Fruit fly (Drosophila melanogaster) whole organism, embryonic: ENCODE data around the gene CG7378.

Source experiments
- Blimp-1 ChIP-seq: fragments of 200-800 bp; sonication (Bioruptor generic); optimal IDR thresholded peaks from 3 replicates; lab custom pipeline; 2018; ENCODE audit warnings: missing biosample characterization, missing genetic modification characterization, mild to moderate bottlenecking, moderate library complexity, missing genetic modification reagents
- CG1024 ChIP-seq: fragments of 200-800 bp; sonication (Bioruptor generic); IDR thresholded peaks from 2 replicates; pipeline ENCODE4 v1.3.6; 2022; ENCODE audit warnings: missing biosample characterization, missing genetic modification characterization
- CG10267 ChIP-seq: fragments of 200-800 bp; sonication (Bioruptor generic); optimal IDR thresholded peaks from 2 replicates; lab custom pipeline; 2018; ENCODE audit warnings: missing biosample characterization, mild to moderate bottlenecking, missing genetic modification characterization, moderate library complexity
- CG10654 ChIP-seq: fragments of 200-800 bp; sonication (Bioruptor generic); optimal IDR thresholded peaks from 2 replicates; lab custom pipeline; 2016; ENCODE audit warnings: missing biosample characterization, missing genetic modification characterization
- CG10979 ChIP-seq: fragments of 200-800 bp; sonication (Bioruptor generic); optimal IDR thresholded peaks from 2 replicates; lab custom pipeline; 2018; ENCODE audit warnings: missing biosample characterization, mild to moderate bottlenecking, missing genetic modification characterization, moderate library complexity
- CG12391 ChIP-seq: fragments of 200-800 bp; sonication (Bioruptor generic); optimal IDR thresholded peaks from 3 replicates; lab custom pipeline; 2018; ENCODE audit warnings: missing biosample characterization, mild to moderate bottlenecking, missing genetic modification characterization, moderate library complexity
- CG13424 ChIP-seq: fragments of 200-800 bp; sonication (Bioruptor generic); optimal IDR thresholded peaks from 2 replicates; lab custom pipeline; 2019; ENCODE audit warnings: missing biosample characterization, mild to moderate bottlenecking, missing genetic modification characterization, moderate library complexity
- CG14710 ChIP-seq: fragments of 200-800 bp; sonication (Bioruptor generic); optimal IDR thresholded peaks from 3 replicates; lab custom pipeline; 2019; ENCODE audit warnings: missing biosample characterization, mild to moderate bottlenecking, missing genetic modification characterization, moderate library complexity
- CG15601 ChIP-seq: fragments of 200-800 bp; sonication (Bioruptor generic); optimal IDR thresholded peaks from 3 replicates; lab custom pipeline; 2019; ENCODE audit warnings: missing biosample characterization, mild to moderate bottlenecking, missing genetic modification characterization, moderate library complexity
- CG17361 ChIP-seq: fragments of 200-800 bp; sonication (Bioruptor generic); IDR thresholded peaks from 3 replicates; pipeline ENCODE4 v1.3.6; 2022; ENCODE audit warnings: missing biosample characterization, missing genetic modification characterization
- CG17829 ChIP-seq: fragments of 200-800 bp; optimal IDR thresholded peaks from 2 replicates; lab custom pipeline; 2019; ENCODE audit warnings: missing biosample characterization, mild to moderate bottlenecking, missing genetic modification characterization, moderate library complexity
- CG2712 ChIP-seq: fragments of 200-800 bp; optimal IDR thresholded peaks from 3 replicates; lab custom pipeline; 2019; ENCODE audit warnings: missing biosample characterization, mild to moderate bottlenecking, missing genetic modification characterization, moderate library complexity
- CG2875 ChIP-seq: fragments of 200-800 bp; sonication (Bioruptor generic); optimal IDR thresholded peaks from 2 replicates; lab custom pipeline; 2017; ENCODE audit warnings: missing biosample characterization, mild to moderate bottlenecking, missing genetic modification characterization, missing genetic modification reagents
- CG30403 ChIP-seq: fragments of 200-800 bp; sonication (Bioruptor generic); optimal IDR thresholded peaks from 3 replicates; lab custom pipeline; 2016; ENCODE audit warnings: missing biosample characterization, missing genetic modification characterization
- CG34224 ChIP-seq: fragments of 200-800 bp; sonication (Bioruptor generic); IDR thresholded peaks from 3 replicates; pipeline ENCODE4 v1.3.6; 2022; ENCODE audit warnings: missing biosample characterization, missing genetic modification characterization; ENCODE audit not compliant: partially characterized antibody
- CG3726 ChIP-seq: fragments of 200-800 bp; sonication (Bioruptor generic); IDR thresholded peaks from 3 replicates; pipeline ENCODE4, ENCODE4 v1.3.6; 2022; ENCODE audit warnings: missing biosample characterization, missing genetic modification characterization
- CG4424 ChIP-seq: fragments of 200-800 bp; sonication (Bioruptor generic); optimal IDR thresholded peaks from 3 replicates; lab custom pipeline; 2016; ENCODE audit warnings: missing biosample characterization, missing genetic modification characterization
- CG4617 ChIP-seq: fragments of 200-800 bp; sonication (Bioruptor generic); optimal IDR thresholded peaks from 3 replicates; lab custom pipeline; 2016; ENCODE audit warnings: missing biosample characterization, missing genetic modification characterization, borderline replicate concordance
- CG4707 ChIP-seq: fragments of 200-800 bp; sonication (Bioruptor generic); optimal IDR thresholded peaks from 2 replicates; lab custom pipeline; 2018; ENCODE audit warnings: missing biosample characterization, mild to moderate bottlenecking, missing genetic modification characterization, moderate library complexity
- CG7839 ChIP-seq: fragments of 200-800 bp; sonication (Bioruptor generic); optimal IDR thresholded peaks from 3 replicates; lab custom pipeline; 2018; ENCODE audit warnings: missing biosample characterization, mild to moderate bottlenecking, missing genetic modification characterization, moderate library complexity
- CG8924 ChIP-seq: fragments of 200-800 bp; optimal IDR thresholded peaks from 3 replicates; lab custom pipeline; 2019; ENCODE audit warnings: missing biosample characterization, mild to moderate bottlenecking, missing genetic modification characterization, moderate library complexity
- CG9727 ChIP-seq: fragments of 200-800 bp; sonication (Bioruptor generic); optimal IDR thresholded peaks from 3 replicates; lab custom pipeline; 2017; ENCODE audit warnings: missing biosample characterization, mild to moderate bottlenecking, missing genetic modification characterization
- D ChIP-seq, 2 experiments: fragments of 200-800 bp in 1 of 2; fragments of >200 bp in 1 of 2; sonication (Bioruptor generic) in 1 of 2; optimal IDR thresholded peaks; 2 replicates in 1 of 2; 3 replicates in 1 of 2; lab custom pipeline; 2017; ENCODE audit warnings: mild to moderate bottlenecking in 1 of 2, missing biosample characterization in 1 of 2, missing genetic modification characterization in 1 of 2, missing genetic modification reagents in 1 of 2
- D19A ChIP-seq: fragments of 200-800 bp; optimal IDR thresholded peaks from 3 replicates; lab custom pipeline; 2019; ENCODE audit warnings: missing biosample characterization, mild to moderate bottlenecking, missing genetic modification characterization, moderate library complexity
- Hr51 ChIP-seq, 2 experiments: fragments of 200-800 bp; sonication (Bioruptor generic); optimal IDR thresholded peaks; 2 replicates in 1 of 2; 3 replicates in 1 of 2; lab custom pipeline; 2016 to 2018; ENCODE audit warnings: missing biosample characterization in 2 of 2, missing genetic modification characterization in 2 of 2, mild to moderate bottlenecking in 1 of 2, moderate library complexity in 1 of 2
- Mes4 ChIP-seq: fragments of 200-800 bp; sonication (Bioruptor generic); optimal IDR thresholded peaks from 2 replicates; lab custom pipeline; 2016; ENCODE audit warnings: missing biosample characterization, missing genetic modification characterization
- Sox100B ChIP-seq: fragments of 200-800 bp; sonication (Bioruptor generic); optimal IDR thresholded peaks from 3 replicates; lab custom pipeline; 2018; ENCODE audit warnings: missing biosample characterization, mild to moderate bottlenecking, missing genetic modification characterization
- Sox102F ChIP-seq: fragments of 200-800 bp; sonication (Bioruptor generic); optimal IDR thresholded peaks from 2 replicates; lab custom pipeline; 2018; ENCODE audit warnings: missing biosample characterization, mild to moderate bottlenecking, missing genetic modification characterization, moderate library complexity
- Ssrp ChIP-seq: fragments of 200-800 bp; sonication (Bioruptor generic); optimal IDR thresholded peaks from 2 replicates; lab custom pipeline; 2018; ENCODE audit warnings: missing biosample characterization, mild to moderate bottlenecking, missing genetic modification characterization, moderate library complexity
- br ChIP-seq: fragments of >200 bp; optimal IDR thresholded peaks from 2 replicates; lab custom pipeline; 2017
- bsh ChIP-seq, 2 experiments: fragments of 200-800 bp; sonication (Bioruptor generic); optimal IDR thresholded peaks; 2 replicates each; lab custom pipeline; 2017 to 2018; ENCODE audit warnings: mild to moderate bottlenecking in 2 of 2, missing biosample characterization in 2 of 2, missing genetic modification characterization in 2 of 2, moderate library complexity in 1 of 2
- crol ChIP-seq: fragments of 200-800 bp; sonication (Bioruptor generic); IDR thresholded peaks from 2 replicates; pipeline ENCODE4 v1.3.6; 2022; ENCODE audit warnings: missing biosample characterization, missing genetic modification characterization
- dimm ChIP-seq: fragments of 200-800 bp; sonication (Bioruptor generic); IDR thresholded peaks from 2 replicates; pipeline ENCODE4 v1.3.6; 2022; ENCODE audit warnings: missing biosample characterization, missing genetic modification characterization
- dmrt11E ChIP-seq: fragments of 200-800 bp; sonication (Bioruptor generic); optimal IDR thresholded peaks from 3 replicates; lab custom pipeline; 2018; ENCODE audit warnings: missing biosample characterization, mild to moderate bottlenecking, missing genetic modification characterization, moderate library complexity
- dmrt99B ChIP-seq: fragments of 200-800 bp; sonication (Bioruptor generic); optimal IDR thresholded peaks from 2 replicates; lab custom pipeline; 2018; ENCODE audit warnings: missing biosample characterization, mild to moderate bottlenecking, missing genetic modification characterization, moderate library complexity
- eve ChIP-seq, 2 experiments: fragments of >200 bp; optimal IDR thresholded peaks; 2 replicates each; lab custom pipeline; 2017; ENCODE audit warnings: missing biosample characterization in 2 of 2, missing genetic modification characterization in 2 of 2
- gem ChIP-seq: fragments of 200-800 bp; sonication (Bioruptor generic); optimal IDR thresholded peaks from 2 replicates; lab custom pipeline; 2019; ENCODE audit warnings: missing biosample characterization, mild to moderate bottlenecking, missing genetic modification characterization, moderate library complexity
- grau ChIP-seq: fragments of 200-800 bp; optimal IDR thresholded peaks from 3 replicates; lab custom pipeline; 2019; ENCODE audit warnings: missing biosample characterization, mild to moderate bottlenecking, missing genetic modification characterization, moderate library complexity
- hth ChIP-seq: fragments of >200 bp; optimal IDR thresholded peaks from 2 replicates; lab custom pipeline; 2017; ENCODE audit warnings: inconsistent platforms
- lola ChIP-seq, 3 experiments: fragments of >200 bp in 2 of 3; fragments of 200-800 bp in 1 of 3; sonication (Bioruptor generic) in 1 of 3; optimal IDR thresholded peaks; 2 replicates each; lab custom pipeline; 2017 to 2019; ENCODE audit warnings: missing biosample characterization in 3 of 3, missing genetic modification characterization in 3 of 3, mild to moderate bottlenecking in 1 of 3, moderate library complexity in 1 of 3
- oc ChIP-seq: fragments of 200-800 bp; sonication (Bioruptor generic); optimal IDR thresholded peaks from 2 replicates; lab custom pipeline; 2018; ENCODE audit warnings: missing biosample characterization, mild to moderate bottlenecking, missing genetic modification characterization, moderate library complexity
- peb ChIP-seq: fragments of 200-800 bp; sonication (Bioruptor generic); IDR thresholded peaks from 2 replicates; pipeline ENCODE4 v1.3.6; 2022; ENCODE audit warnings: missing biosample characterization, missing genetic modification characterization
- phol ChIP-seq: fragments of 200-800 bp; sonication (Bioruptor generic); optimal IDR thresholded peaks from 3 replicates; lab custom pipeline; 2018; ENCODE audit warnings: missing biosample characterization, mild to moderate bottlenecking, missing genetic modification characterization, moderate library complexity
- scrt ChIP-seq: fragments of 200-800 bp; sonication (Bioruptor generic); optimal IDR thresholded peaks from 2 replicates; lab custom pipeline; 2018; ENCODE audit warnings: missing biosample characterization, mild to moderate bottlenecking, missing genetic modification characterization, moderate library complexity
- sens ChIP-seq: fragments of 200-800 bp; sonication (Bioruptor generic); peaks from one replicate; lab custom pipeline; 2016; ENCODE audit warnings: missing biosample characterization, missing genetic modification characterization
- seq ChIP-seq: fragments of 200-800 bp; sonication (Bioruptor generic); IDR thresholded peaks from 2 replicates; pipeline ENCODE4 v1.3.6; 2022; ENCODE audit warnings: missing biosample characterization, missing genetic modification characterization
- slbo ChIP-seq: fragments of 200-800 bp; sonication (Bioruptor generic); IDR thresholded peaks from 2 replicates; pipeline ENCODE4 v1.3.6; 2022; ENCODE audit warnings: missing biosample characterization, missing genetic modification characterization
- slou ChIP-seq: fragments of 200-800 bp; sonication (Bioruptor generic); optimal IDR thresholded peaks from 3 replicates; lab custom pipeline; 2016; ENCODE audit warnings: missing biosample characterization, missing genetic modification characterization

The CG7378 gene

dm6 chrX:18913764-18914163, 13.6 kb downstream of the CG7378 start:
- TF ChIP-seq crol (peak; percentile 94), oc (tag; lab: Kevin White, UChicago) (no peak)
- TF ChIP-seq, all 482 proteins: peak for 1

dm6 chrX:18914177-18914576, 14.0 kb downstream of the CG7378 start:
- TF ChIP-seq CG7839 (tag; lab: Kevin White, UChicago) (peak; percentile 24), D (optimal IDR thresholded peaks at IDR 0.05; lab: Kevin White, UChicago) (no peak), D (GFP tag; optimal IDR thresholded peaks at IDR 0.05; lab: Kevin White, UChicago) (peak; percentile 20), CG4617 (GFP tag; lab: Kevin White, UChicago) (no peak), dmrt99B (tag; lab: Kevin White, UChicago) (peak; percentile 48), hth (lab: Kevin White, UChicago) (no peak), grau (tag; lab: Kevin White, UChicago) (peak; percentile 15), sens (GFP tag; lab: Kevin White, UChicago) (peak; percentile 24), CG2712 (peak; percentile 24), CG34224 (GFP tag; lab: Robert Waterston, UW) (no peak), seq (GFP tag; lab: Robert Waterston, UW) (no peak), Blimp-1 (peak; percentile 30), peb (GFP tag; lab: Robert Waterston, UW) (no peak), CG3726 (GFP tag; lab: Robert Waterston, UW) (0 out of 3 replicates have a peak, but pooled peaks have one; percentile 33), Sox102F (peak; percentile 35), CG15601 (peak; percentile 13), CG10979 (tag; lab: Kevin White, UChicago) (peak; percentile 59), br (lab: Kevin White, UChicago) (no peak), CG4707 (GFP tag; lab: Kevin White, UChicago) (no peak), CG8924 (peak; percentile 1), Sox100B (peak; percentile 31), D19A (tag; lab: Kevin White, UChicago) (peak; percentile 13), Hr51 (GFP tag; optimal IDR thresholded peaks at IDR 0.05; lab: Kevin White, UChicago) (peak in 1 of 2 experiments; percentile 4), scrt (GFP tag; lab: Kevin White, UChicago) (no peak), eve (GFP tag; optimal IDR thresholded peaks at IDR 0.05; lab: Kevin White, UChicago) (peak in 1 of 2 experiments; percentile 51), Ssrp (tag; lab: Kevin White, UChicago) (peak; percentile 6), CG4424 (GFP tag; lab: Kevin White, UChicago) (peak; percentile 16), CG14710 (tag; lab: Kevin White, UChicago) (peak; percentile 40), CG10654 (GFP tag; lab: Kevin White, UChicago) (no peak), CG12391 (tag; lab: Kevin White, UChicago) (peak; percentile 23), gem (tag; lab: Kevin White, UChicago) (peak; percentile 48), slou (GFP tag; lab: Kevin White, UChicago) (no peak), CG17829 (tag; lab: Kevin White, UChicago) (peak; percentile 23), phol (tag; lab: Kevin White, UChicago) (peak; percentile 38), dimm (no peak), CG17361 (GFP tag; lab: Robert Waterston, UW) (peak; percentile 70), bsh (GFP tag; optimal IDR thresholded peaks at IDR 0.05; lab: Kevin White, UChicago) (peak in 1 of 2 experiments; percentile 15), CG13424 (tag; lab: Kevin White, UChicago) (peak; percentile 3), CG2875 (GFP tag; lab: Kevin White, UChicago) (peak; percentile 3), CG9727 (GFP tag; lab: Kevin White, UChicago) (peak; percentile 11), CG10267 (tag; lab: Kevin White, UChicago) (peak; percentile 18), CG1024 (GFP tag; lab: Robert Waterston, UW) (no peak), dmrt11E (peak; percentile 44), Mes4 (no peak), slbo (no peak), lola (GFP tag; optimal IDR thresholded peaks at IDR 0.05; lab: Kevin White, UChicago) (peak in 1 of 3 experiments; percentile 51), CG30403 (GFP tag; lab: Kevin White, UChicago) (peak; percentile 19)
